Fruit fly (Drosophila melanogaster): ENCODE results near the gene fon.

Gene fon

DNA sequence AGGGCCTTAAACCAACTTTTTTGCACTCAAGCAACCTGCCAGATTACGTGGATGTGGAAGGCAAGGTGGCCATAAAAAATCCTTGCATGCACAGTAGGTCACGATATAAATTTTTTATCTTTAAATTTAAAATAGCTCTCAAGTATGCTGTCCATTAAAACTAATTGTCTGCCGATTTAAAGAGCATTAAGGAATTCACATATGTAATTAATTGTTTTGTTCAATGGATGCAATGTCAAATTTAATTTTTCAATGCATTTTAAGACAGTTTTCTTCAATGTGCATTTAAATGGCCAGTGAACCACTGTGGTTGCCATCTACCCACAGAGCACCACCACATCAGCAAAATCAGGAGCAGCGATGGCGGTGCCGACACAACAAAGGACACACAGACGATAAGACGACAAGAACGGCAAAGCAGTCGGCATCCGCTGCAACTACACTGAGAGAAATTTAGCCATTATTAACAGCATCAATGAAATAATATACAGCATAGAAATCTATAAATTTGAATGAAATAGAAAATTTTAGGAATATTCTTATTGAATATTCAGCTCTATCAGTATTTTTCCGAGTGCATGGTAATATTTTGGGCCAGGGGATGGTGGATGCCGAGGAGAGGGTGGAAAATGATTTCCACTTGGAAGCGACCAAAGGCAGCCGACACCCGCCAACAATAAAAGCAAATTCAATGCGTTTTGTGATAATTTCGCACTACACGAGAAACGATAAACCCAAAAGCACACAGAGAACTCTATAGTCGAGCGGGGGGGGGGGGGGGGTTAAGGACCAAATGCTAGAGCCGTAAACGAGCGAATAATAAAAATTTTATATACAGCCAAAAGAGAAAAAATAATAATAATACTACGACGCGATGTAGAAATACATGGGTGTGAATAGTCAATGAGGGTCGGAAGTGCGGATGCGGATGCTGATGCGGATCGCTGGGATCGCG lies 8.6 kb downstream of the fon start (continued):
- TF ChIP-seq hb (GFP tag; IDR thresholded peaks at IDR 0.05; ENCODE audit: partially characterized antibody) (no peak), CG14050 (GFP tag; IDR thresholded peaks at IDR 0.05) (peak; percentile 32; the same call in 1 of the 3 replicates), NFAT (GFP tag; IDR thresholded peaks at IDR 0.05) (no peak), CG2678 (tag; optimal IDR thresholded peaks at IDR 0.05) (peak; percentile 69), CG15601 (tag; optimal IDR thresholded peaks at IDR 0.05) (peak; percentile 52), nerfin-1 (tag; optimal IDR thresholded peaks at IDR 0.05) (peak; percentile 73), Camta (GFP tag; optimal IDR thresholded peaks at IDR 0.05) (peak; percentile 23), prd (optimal IDR thresholded peaks at IDR 0.05) (no peak), prd (GFP tag; IDR thresholded peaks at IDR 0.05) (peak; percentile 89), CG4282 (GFP tag; optimal IDR thresholded peaks at IDR 0.05) (no peak), Oaz (GFP tag; IDR thresholded peaks at IDR 0.05) (no peak), rib (GFP tag; IDR thresholded peaks at IDR 0.05) (no peak), mam (GFP tag; optimal IDR thresholded peaks at IDR 0.05) (peak; percentile 5), HmgZ (tag; optimal IDR thresholded peaks at IDR 0.05) (peak; percentile 22), CG2129 (GFP tag; IDR thresholded peaks at IDR 0.05; ENCODE audit: partially characterized antibody) (no peak), unpg (GFP tag; optimal IDR thresholded peaks at IDR 0.05) (peak; percentile 56), Meics (GFP tag; optimal IDR thresholded peaks at IDR 0.05) (peak; percentile 21), CG13624 (GFP tag; optimal IDR thresholded peaks at IDR 0.05) (no peak), chm (GFP tag; IDR thresholded peaks at IDR 0.05) (peak; percentile 71; the same call in 1 of the 2 replicates), mirr (GFP tag; optimal IDR thresholded peaks at IDR 0.05) (no peak), HHEX (GFP tag; optimal IDR thresholded peaks at IDR 0.05) (peak; percentile 35), CG18476 (GFP tag; optimal IDR thresholded peaks at IDR 0.05) (no peak), cato (GFP tag; optimal IDR thresholded peaks at IDR 0.05; ENCODE audit: borderline replicate concordance) (no peak), Sox100B (GFP tag; optimal IDR thresholded peaks at IDR 0.05) (peak; percentile 46), shn (GFP tag; optimal IDR thresholded peaks at IDR 0.05) (no peak), jigr1 (GFP tag; IDR thresholded peaks at IDR 0.05) (no peak), kah (GFP tag; optimal IDR thresholded peaks at IDR 0.05) (no peak), CG10321 (GFP tag; IDR thresholded peaks at IDR 0.05) (no peak), NC2β (GFP tag; optimal IDR thresholded peaks at IDR 0.05) (no peak), CG7786 (GFP tag; optimal IDR thresholded peaks at IDR 0.05) (no peak), CG7745 (tag; optimal IDR thresholded peaks at IDR 0.05) (no peak), CHES-1-like (GFP tag; optimal IDR thresholded peaks at IDR 0.05) (no peak), Neu2 (GFP tag; optimal IDR thresholded peaks at IDR 0.05; ENCODE audit: borderline replicate concordance) (no peak), Dbx (GFP tag; IDR thresholded peaks at IDR 0.05) (no peak), fd64A (GFP tag; optimal IDR thresholded peaks at IDR 0.05) (no peak), CG13775 (GFP tag; optimal IDR thresholded peaks at IDR 0.05) (peak; percentile 21), Doc2 (GFP tag; IDR thresholded peaks at IDR 0.05) (no peak), inv (GFP tag; IDR thresholded peaks at IDR 0.05; ENCODE audit: partially characterized antibody) (no peak), CG8388 (GFP tag; optimal IDR thresholded peaks at IDR 0.05) (peak; percentile 59), CG8359 (GFP tag; optimal IDR thresholded peaks at IDR 0.05; ENCODE audit: borderline replicate concordance) (peak; percentile 14), CG18619 (GFP tag; optimal IDR thresholded peaks at IDR 0.05) (peak; percentile 26), CG11247 (GFP tag; IDR thresholded peaks at IDR 0.05) (peak; percentile 43; the same call in 1 of the 2 replicates), CG33557 (GFP tag; optimal IDR thresholded peaks at IDR 0.05) (peak; percentile 52), Hsf (GFP tag; optimal IDR thresholded peaks at IDR 0.05) (peak; percentile 39), gt (GFP tag; IDR thresholded peaks at IDR 0.05) (0 out of 2 replicates have a peak, but pooled peaks have one; percentile 23), lola (GFP tag; optimal IDR thresholded peaks at IDR 0.05) (peak in 1 of 3 experiments; percentile 68), lilli (GFP tag; optimal IDR thresholded peaks at IDR 0.05) (peak; percentile 17), CG15011 (GFP tag; optimal IDR thresholded peaks at IDR 0.05) (no peak)
